Worm (Caenorhabditis elegans): ENCODE results near the gene bath-27.

DNA sequence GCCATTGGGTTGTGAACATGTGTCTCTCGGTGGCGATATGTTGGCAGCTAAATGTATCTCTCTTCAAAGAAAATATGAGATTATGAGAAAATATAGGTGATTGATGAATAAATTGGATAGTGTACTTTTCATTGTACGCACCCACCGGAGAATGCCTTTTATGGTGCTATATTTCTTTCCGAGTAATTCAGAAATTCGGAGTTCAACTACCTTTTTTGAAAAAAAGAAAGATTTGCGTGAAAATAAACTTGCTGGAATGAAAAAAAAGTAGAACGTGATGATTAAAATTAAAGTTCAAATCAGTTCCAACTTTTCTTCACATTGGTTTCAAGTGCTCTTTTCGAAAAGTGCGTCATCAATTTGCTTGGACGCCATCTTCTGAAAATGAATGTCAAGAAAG, 44.6 kb downstream of the bath-27 start, which contains the start of gene nep-8:
- TF ChIP-seq madf-2 (tag; optimal IDR thresholded peaks at IDR 0.05): no peak
- TF ChIP-seq zip-5 (tag; optimal IDR thresholded peaks at IDR 0.05): no peak
- no peak for TF ChIP-seq pqm-1 (tag; optimal IDR thresholded peaks at IDR 0.05)
- TF ChIP-seq nfya-1 (tag; optimal IDR thresholded peaks at IDR 0.05): no peak
- no peak for TF ChIP-seq ama-1 (optimal IDR thresholded peaks at IDR 0.05)
- TF ChIP-seq ceh-22 (tag; optimal IDR thresholded peaks at IDR 0.05): no peak

Data from whole organism, late embryonic.